Worm (Caenorhabditis elegans): ENCODE measurements around the gene str-33.

ce11 chrV:2727101-2727500 is 1.2 kb upstream of the str-33 start, which contains the start of gene str-13:
- TF ChIP-seq daf-8 (GFP tag; IDR thresholded peaks at IDR 0.05), result no peak
- no peak for TF ChIP-seq Y75B8A.6 (GFP tag; IDR thresholded peaks at IDR 0.05)

Measured in whole organism, L4 larva.